Fruit fly (Drosophila melanogaster) Kc167 (cell line): Measurements from ENCODE around the gene RfC3.

Experiments used
- Myc ChIP-seq: fragments of >200 bp; optimal IDR thresholded peaks from 2 replicates; lab custom pipeline; 2017; ENCODE audit warnings: missing external identifiers
- Sin3A ChIP-seq: fragments of >200 bp; optimal IDR thresholded peaks from 2 replicates; lab custom pipeline; 2018; ENCODE audit warnings: missing external identifiers
- h ChIP-seq: fragments of >200 bp; optimal IDR thresholded peaks from 3 replicates; lab custom pipeline; 2018; ENCODE audit warnings: missing external identifiers
- insv ChIP-seq: fragments of >200 bp; optimal IDR thresholded peaks from 3 replicates; lab custom pipeline; 2018; ENCODE audit warnings: missing external identifiers
- psq ChIP-seq: fragments of >200 bp; optimal IDR thresholded peaks from 2 replicates; lab custom pipeline; 2017; ENCODE audit warnings: missing external identifiers
- ttk ChIP-seq: sonication (Bioruptor generic); optimal IDR thresholded peaks from 2 replicates; lab custom pipeline; 2017; ENCODE audit warnings: missing external identifiers

- TF ChIP-seq insv (lab: Kevin White, UChicago) (no peak), psq (lab: Kevin White, UChicago) (no peak), Myc (lab: Kevin White, UChicago) (no peak), h (no peak), ttk (no peak), Sin3A (lab: Kevin White, UChicago) (no peak)
These were observed 23.2 kb downstream of the RfC3 start, which contains the start of gene loh for dm6 chr2L:10442048-10442790.
